Fruit fly (Drosophila melanogaster) whole organism, pupa: ENCODE results near the gene CG11035.

Experiments
- CG10348 ChIP-seq: fragments of 200-800 bp; sonication (Bioruptor generic); IDR thresholded peaks from 2 replicates; pipeline ENCODE4 v1.3.6; 2022; ENCODE audit warnings: missing biosample characterization, missing genetic modification characterization
- CG12605 ChIP-seq: fragments of 200-800 bp; sonication (Bioruptor generic); IDR thresholded peaks from 2 replicates; pipeline ENCODE4 v1.3.6; 2022; ENCODE audit warnings: missing biosample characterization, missing genetic modification characterization
- CG13204 ChIP-seq: fragments of 200-800 bp; sonication (Bioruptor generic); optimal IDR thresholded peaks from 2 replicates; lab custom pipeline; 2018; ENCODE audit warnings: missing biosample characterization, mild to moderate bottlenecking, missing genetic modification characterization, moderate library complexity
- CG14655 ChIP-seq: fragments of 200-800 bp; sonication (Bioruptor generic); optimal IDR thresholded peaks from 3 replicates; lab custom pipeline; 2017; ENCODE audit warnings: mild to moderate bottlenecking, missing biosample characterization, missing genetic modification reagents, missing genetic modification characterization
- CG15710 ChIP-seq: fragments of 200-800 bp; sonication (Bioruptor generic); optimal IDR thresholded peaks from 2 replicates; lab custom pipeline; 2018; ENCODE audit warnings: missing biosample characterization, mild to moderate bottlenecking, missing genetic modification characterization, moderate library complexity
- CG17806 ChIP-seq: fragments of 200-800 bp; sonication (Bioruptor generic); optimal IDR thresholded peaks from 2 replicates; lab custom pipeline; 2018; ENCODE audit warnings: missing biosample characterization, mild to moderate bottlenecking, missing genetic modification characterization, moderate library complexity
- CG32121 ChIP-seq: fragments of 200-800 bp; sonication (Bioruptor generic); IDR thresholded peaks from 2 replicates; pipeline ENCODE4 v1.3.6; 2022; ENCODE audit warnings: missing biosample characterization, missing genetic modification characterization
- CG34367 ChIP-seq: fragments of 200-800 bp; sonication (Bioruptor generic); optimal IDR thresholded peaks from 2 replicates; lab custom pipeline; 2018; ENCODE audit warnings: missing biosample characterization, mild to moderate bottlenecking, missing genetic modification characterization
- CG4496 ChIP-seq: fragments of 200-800 bp; sonication (Bioruptor generic); IDR thresholded peaks from 3 replicates; pipeline ENCODE4 v1.3.6; 2022; ENCODE audit warnings: missing biosample characterization, missing genetic modification characterization
- CG8159 ChIP-seq: fragments of 200-800 bp; sonication (Bioruptor generic); optimal IDR thresholded peaks from 3 replicates; lab custom pipeline; 2018; ENCODE audit warnings: missing biosample characterization, mild to moderate bottlenecking, missing genetic modification characterization, moderate library complexity
- CG8301 ChIP-seq: fragments of 200-800 bp; sonication (Bioruptor generic); optimal IDR thresholded peaks from 2 replicates; lab custom pipeline; 2018; ENCODE audit warnings: missing biosample characterization, mild to moderate bottlenecking, missing genetic modification characterization
- CG9948 ChIP-seq: fragments of 200-800 bp; sonication (Bioruptor generic); optimal IDR thresholded peaks from 2 replicates; lab custom pipeline; 2018; ENCODE audit warnings: missing biosample characterization, mild to moderate bottlenecking, missing genetic modification characterization, moderate library complexity
- D1 ChIP-seq: fragments of 200-800 bp; sonication (Bioruptor generic); optimal IDR thresholded peaks from 2 replicates; lab custom pipeline; 2018; ENCODE audit warnings: missing biosample characterization, mild to moderate bottlenecking, missing genetic modification characterization, moderate library complexity
- EcR ChIP-seq: fragments of 200-800 bp; sonication (Bioruptor generic); optimal IDR thresholded peaks from 3 replicates; lab custom pipeline; 2019; ENCODE audit warnings: missing biosample characterization, missing genetic modification characterization, mild to moderate bottlenecking, moderate library complexity, missing genetic modification reagents
- Ets98B ChIP-seq: fragments of 200-800 bp; sonication (Bioruptor generic); IDR thresholded peaks from 2 replicates; pipeline ENCODE4 v1.3.6; 2022; ENCODE audit warnings: missing biosample characterization, missing genetic modification characterization
- Pif1A ChIP-seq: fragments of 200-800 bp; sonication (Bioruptor generic); optimal IDR thresholded peaks from 3 replicates; lab custom pipeline; 2016; ENCODE audit warnings: missing biosample characterization, missing genetic modification characterization
- Pif1B ChIP-seq: fragments of 200-800 bp; sonication (Bioruptor generic); optimal IDR thresholded peaks from 3 replicates; lab custom pipeline; 2016; ENCODE audit warnings: missing biosample characterization, missing genetic modification characterization
- Snoo ChIP-seq: fragments of 200-800 bp; sonication (Bioruptor generic); optimal IDR thresholded peaks from 3 replicates; lab custom pipeline; 2017; ENCODE audit warnings: missing biosample characterization, mild to moderate bottlenecking, missing genetic modification characterization, inconsistent platforms
- fd96Ca ChIP-seq: fragments of 200-800 bp; sonication (Bioruptor generic); IDR thresholded peaks from 3 replicates; pipeline ENCODE4 v1.3.6; 2022; ENCODE audit warnings: missing biosample characterization, missing genetic modification characterization
- gl ChIP-seq: fragments of 200-800 bp; sonication (Bioruptor generic); optimal IDR thresholded peaks from 2 replicates; lab custom pipeline; 2018; ENCODE audit warnings: missing biosample characterization, mild to moderate bottlenecking, missing genetic modification characterization
- rn ChIP-seq: fragments of 200-800 bp; sonication (Bioruptor generic); IDR thresholded peaks from 2 replicates; pipeline ENCODE4 v1.3.6; 2022; ENCODE audit warnings: missing biosample characterization, missing genetic modification characterization

The CG11035 gene

dm6 chr3R:8026515-8026914, 6.3 kb downstream of the CG11035 start:
- TF ChIP-seq CG8301 (no peak), Pif1B (GFP tag; lab: Kevin White, UChicago) (no peak), CG17806 (tag; lab: Kevin White, UChicago) (no peak), CG10348 (GFP tag; lab: Robert Waterston, UW) (no peak), CG15710 (tag; lab: Kevin White, UChicago) (no peak), CG9948 (no peak), fd96Ca (GFP tag; lab: Robert Waterston, UW) (no peak), CG8159 (no peak), CG13204 (GFP tag; lab: Kevin White, UChicago) (no peak), EcR (GFP tag; lab: Kevin White, UChicago) (no peak), Ets98B (GFP tag; lab: Robert Waterston, UW) (no peak), gl (tag; lab: Kevin White, UChicago) (no peak), rn (no peak), Pif1A (GFP tag; lab: Kevin White, UChicago) (no peak), CG12605 (GFP tag; lab: Robert Waterston, UW) (no peak), CG34367 (tag; lab: Kevin White, UChicago) (no peak), CG32121 (no peak), CG14655 (GFP tag; lab: Kevin White, UChicago) (no peak), Snoo (tag; lab: Kevin White, UChicago) (no peak)

- TF ChIP-seq Ets98B (GFP tag; lab: Robert Waterston, UW) (peak; percentile 50), fd96Ca (GFP tag; lab: Robert Waterston, UW) (peak; percentile 69; the same call in 2 of the 3 replicates), CG17806 (tag; lab: Kevin White, UChicago) (peak; percentile 4), CG12605 (GFP tag; lab: Robert Waterston, UW) (no peak), CG34367 (tag; lab: Kevin White, UChicago) (no peak), gl (tag; lab: Kevin White, UChicago) (no peak), CG13204 (GFP tag; lab: Kevin White, UChicago) (no peak), CG32121 (no peak), Pif1A (GFP tag; lab: Kevin White, UChicago) (no peak), Pif1B (GFP tag; lab: Kevin White, UChicago) (no peak), CG8301 (no peak), CG8159 (no peak), CG9948 (no peak), CG14655 (GFP tag; lab: Kevin White, UChicago) (no peak), CG4496 (GFP tag; lab: Robert Waterston, UW) (peak; percentile 66), EcR (GFP tag; lab: Kevin White, UChicago) (no peak), CG10348 (GFP tag; lab: Robert Waterston, UW) (no peak), D1 (tag; lab: Kevin White, UChicago) (no peak), Snoo (tag; lab: Kevin White, UChicago) (no peak), CG15710 (tag; lab: Kevin White, UChicago) (no peak), rn (0 out of 2 replicates have a peak, but pooled peaks have one; percentile 11)
These were observed 19.4 kb downstream of the CG11035 start, which contains the start of the genes CG10435 and Pbp95 for dm6 chr3R:8013121-8014009. CG10435 (minus strand) TSS chr3R:8013201. Pbp95 (plus strand) TSS chr3R:8013791.

- TF ChIP-seq CG13204 (GFP tag; lab: Kevin White, UChicago) = no peak
- 0 out of 2 replicates have a peak, but pooled peaks have one; percentile 6 for TF ChIP-seq Ets98B (GFP tag; lab: Robert Waterston, UW)
- TF ChIP-seq D1 (tag; lab: Kevin White, UChicago) = no peak
- peak; percentile 94 for TF ChIP-seq EcR (GFP tag; lab: Kevin White, UChicago)
- peak; percentile 36; the same call in 1 of the 3 replicates for TF ChIP-seq CG4496 (GFP tag; lab: Robert Waterston, UW)
- TF ChIP-seq CG8159 = no peak
- TF ChIP-seq Snoo (tag; lab: Kevin White, UChicago) = peak; percentile 17
These were observed 23.7 kb downstream of the CG11035 start, which contains the start of the genes CG11052 and CG3223 for dm6 chr3R:8009080-8009620. CG11052 (minus strand) TSS chr3R:8009297. CG3223 (plus strand) TSS chr3R:8009400.

- TF ChIP-seq D1 (tag; lab: Kevin White, UChicago) (no peak), CG9948 (no peak), CG32121 (no peak), fd96Ca (GFP tag; lab: Robert Waterston, UW) (no peak), CG15710 (tag; lab: Kevin White, UChicago) (no peak), CG12605 (GFP tag; lab: Robert Waterston, UW) (peak; percentile 87), Ets98B (GFP tag; lab: Robert Waterston, UW) (no peak), EcR (GFP tag; lab: Kevin White, UChicago) (peak; percentile 54), CG8159 (no peak), Pif1B (GFP tag; lab: Kevin White, UChicago) (no peak)
These were observed 25.1 kb downstream of the CG11035 start, which contains the start of gene CG2767 for dm6 chr3R:8007595-8008255. CG2767 (minus strand) TSS chr3R:8008110.
